Worm (Caenorhabditis elegans) whole organism, L3 larva: ENCODE results near the gene unc-8.
A peak's percentile ranks its signal among the peaks of the same experiment; 100 is the strongest.

Experiments
- ZK546.5 ChIP-seq: sonication (generic microtip); optimal IDR thresholded peaks from 2 replicates; lab custom pipeline; 2017; ENCODE audit warnings: missing biosample characterization, missing genetic modification characterization
- ceh-28 ChIP-seq: fragments of 150-350 bp; optimal IDR thresholded peaks from 2 replicates; lab custom pipeline; 2014; ENCODE audit warnings: missing biosample characterization, missing genetic modification reagents, missing genetic modification characterization
- fkh-10 ChIP-seq: sonication (generic microtip); optimal IDR thresholded peaks from 2 replicates; lab custom pipeline; 2017; ENCODE audit warnings: missing biosample characterization, missing genetic modification reagents, missing genetic modification characterization
- fkh-2 ChIP-seq: fragments of 150-350 bp; optimal IDR thresholded peaks from 2 replicates; lab custom pipeline; 2014; ENCODE audit warnings: missing biosample characterization, missing genetic modification reagents, missing genetic modification characterization
- lin-15B ChIP-seq: fragments of 150-350 bp; optimal IDR thresholded peaks from 2 replicates; lab custom pipeline; 2014; ENCODE audit warnings: missing biosample characterization, missing genetic modification characterization
- lin-39 ChIP-seq: fragments of 150-350 bp; optimal IDR thresholded peaks from 2 replicates; lab custom pipeline; 2018; ENCODE audit warnings: missing biosample characterization, missing genetic modification reagents, missing genetic modification characterization
- nhr-11 ChIP-seq: fragments of 150-350 bp; optimal IDR thresholded peaks from 2 replicates; lab custom pipeline; 2014; ENCODE audit warnings: missing biosample characterization, missing genetic modification characterization
- pqm-1 ChIP-seq: fragments of 150-350 bp; optimal IDR thresholded peaks from 2 replicates; lab custom pipeline; 2017; ENCODE audit warnings: missing biosample characterization, missing genetic modification characterization, inconsistent platforms
- snpc-4 ChIP-seq: fragments of 150-350 bp; optimal IDR thresholded peaks from 2 replicates; lab custom pipeline; 2014; ENCODE audit warnings: missing biosample characterization, missing genetic modification characterization
- ztf-4 ChIP-seq: fragments of 150-350 bp; optimal IDR thresholded peaks from 2 replicates; lab custom pipeline; 2014; ENCODE audit warnings: missing biosample characterization, missing genetic modification characterization

DNA sequence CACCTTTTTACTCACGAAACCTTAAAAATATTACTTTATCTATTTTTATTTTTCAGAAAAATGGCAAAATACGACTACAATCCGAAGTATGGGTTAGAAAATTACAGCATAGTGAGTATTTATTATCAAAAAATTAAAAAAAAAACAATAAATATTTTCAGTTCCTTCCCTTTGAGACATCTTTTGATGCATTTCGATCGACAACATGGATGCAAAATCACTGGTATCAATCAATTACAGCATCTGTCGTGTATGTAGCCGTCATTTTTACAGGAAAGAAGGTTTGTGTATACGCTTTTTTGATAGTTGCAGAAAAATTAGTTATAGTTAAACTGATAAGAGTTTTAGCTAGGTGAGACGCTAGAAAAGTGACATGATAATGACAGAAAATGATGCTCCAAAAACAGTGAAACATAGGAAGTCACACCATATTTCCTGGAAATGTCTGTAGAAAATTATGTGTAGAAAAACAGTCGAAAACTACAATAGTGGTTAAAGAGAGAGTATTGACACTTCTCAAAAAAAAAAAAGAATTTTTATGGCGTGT, 40.8 kb downstream of the unc-8 start, which contains the start of gene elo-3:
- TF ChIP-seq ztf-4 (tag; lab: Kevin White, UChicago) (no peak), fkh-2 (tag; lab: Kevin White, UChicago) (no peak), fkh-10 (GFP tag; lab: Kevin White, UChicago) (no peak), ZK546.5 (tag; lab: Kevin White, UChicago) (no peak), pqm-1 (tag; lab: Kevin White, UChicago) (peak; percentile 51), ceh-28 (tag; lab: Kevin White, UChicago) (no peak), snpc-4 (tag; lab: Kevin White, UChicago) (no peak), nhr-11 (no peak), lin-39 (tag; lab: Kevin White, UChicago) (no peak), lin-15B (no peak)
